Fruit fly (Drosophila melanogaster): Measurements from ENCODE around the gene CG15812.
A peak's percentile ranks its signal among the peaks of the same experiment; 100 is the strongest.

The CG15812 gene

dm6 chr3L:3122688-3123316 is 37.0 kb upstream of the CG15812 start:
- TF ChIP-seq ey (GFP tag; optimal IDR thresholded peaks at IDR 0.05) = no peak
- no peak for TF ChIP-seq CG32264 (GFP tag; optimal IDR thresholded peaks at IDR 0.05)
- TF ChIP-seq fru (GFP tag; optimal IDR thresholded peaks at IDR 0.05) = no peak
- no peak for TF ChIP-seq dmrt93B (GFP tag; optimal IDR thresholded peaks at IDR 0.05)
- no peak for TF ChIP-seq jim (GFP tag; optimal IDR thresholded peaks at IDR 0.05)
- no peak for TF ChIP-seq OdsH (GFP tag; optimal IDR thresholded peaks at IDR 0.05)
- TF ChIP-seq lola (GFP tag; optimal IDR thresholded peaks at IDR 0.05) = no peak
- no peak for TF ChIP-seq sage (GFP tag; optimal IDR thresholded peaks at IDR 0.05)
- no peak for TF ChIP-seq N (GFP tag; optimal IDR thresholded peaks at IDR 0.05)
- no peak for TF ChIP-seq Jra (GFP tag; optimal IDR thresholded peaks at IDR 0.05)
- no peak for TF ChIP-seq dl (GFP tag; optimal IDR thresholded peaks at IDR 0.05; ENCODE audit: insufficient read depth in 1 of 2, partially characterized antibody in 2 of 2)
- TF ChIP-seq Vsx2 (GFP tag; optimal IDR thresholded peaks at IDR 0.05; ENCODE audit: partially characterized antibody) = no peak
- no peak for TF ChIP-seq brk (GFP tag; optimal IDR thresholded peaks at IDR 0.05)
- TF ChIP-seq usp (GFP tag; optimal IDR thresholded peaks at IDR 0.05) = no peak
- no peak for TF ChIP-seq rgr (GFP tag; optimal IDR thresholded peaks at IDR 0.05)
- TF ChIP-seq dsf (GFP tag; optimal IDR thresholded peaks at IDR 0.05; ENCODE audit: borderline replicate concordance) = no peak
- TF ChIP-seq h (GFP tag; optimal IDR thresholded peaks at IDR 0.05) = no peak

- TF ChIP-seq h (GFP tag; optimal IDR thresholded peaks at IDR 0.05) = peak; percentile 4
- TF ChIP-seq Rel (GFP tag; optimal IDR thresholded peaks at IDR 0.05) = no peak
- TF ChIP-seq Rel (tag; optimal IDR thresholded peaks at IDR 0.05) = peak; percentile 1
- TF ChIP-seq Hr78 (GFP tag; optimal IDR thresholded peaks at IDR 0.05) = no peak
- TF ChIP-seq foxo (GFP tag; optimal IDR thresholded peaks at IDR 0.05) = peak in 1 of 2 experiments; percentile 27
- no peak for TF ChIP-seq sage (GFP tag; optimal IDR thresholded peaks at IDR 0.05)
- no peak for TF ChIP-seq CG9705 (GFP tag; optimal IDR thresholded peaks at IDR 0.05)
These were observed 35.3 kb upstream of the CG15812 start for dm6 chr3L:3124519-3124918.

DNA sequence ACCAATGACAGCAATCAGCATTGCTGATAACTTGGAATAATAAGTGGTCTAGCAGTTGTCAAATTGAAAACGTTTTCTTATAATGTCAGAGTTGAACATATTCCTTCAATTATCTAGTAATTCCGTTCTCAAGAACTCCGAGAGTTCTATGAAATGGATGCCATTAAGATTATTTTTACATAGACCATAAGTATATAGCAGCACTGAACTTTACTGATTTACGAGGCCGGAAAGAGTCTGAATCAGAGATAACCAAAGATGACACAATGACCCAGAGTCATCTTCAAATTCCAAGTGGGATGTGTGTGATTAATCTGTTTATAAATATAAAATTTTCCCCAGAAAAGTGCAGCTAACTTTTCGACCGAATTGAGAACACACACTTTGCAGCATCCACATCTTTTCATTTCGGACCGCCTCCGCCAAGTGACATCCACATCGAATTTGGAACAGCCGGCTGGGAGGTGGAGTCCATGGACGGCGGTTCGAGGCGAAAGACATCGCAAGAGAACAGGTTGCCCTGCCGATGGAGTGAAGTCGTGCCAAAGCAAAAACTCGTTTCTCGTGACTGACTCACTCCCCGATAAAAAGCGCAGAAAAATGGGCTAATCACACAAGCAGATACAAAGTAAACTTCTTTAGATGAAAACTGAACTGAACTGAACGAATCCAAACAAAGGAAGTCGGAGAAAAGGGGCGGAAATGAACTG is 34.7 kb upstream of the CG15812 start:
- no peak for TF ChIP-seq CrebA (GFP tag; optimal IDR thresholded peaks at IDR 0.05; ENCODE audit: borderline replicate concordance)
- TF ChIP-seq lola (GFP tag; optimal IDR thresholded peaks at IDR 0.05) = no peak
- TF ChIP-seq Vsx2 (GFP tag; optimal IDR thresholded peaks at IDR 0.05; ENCODE audit: partially characterized antibody) = peak; percentile 62
- TF ChIP-seq N (GFP tag; optimal IDR thresholded peaks at IDR 0.05) = no peak
- peak; percentile 7 for TF ChIP-seq woc (GFP tag; optimal IDR thresholded peaks at IDR 0.05)

DNA sequence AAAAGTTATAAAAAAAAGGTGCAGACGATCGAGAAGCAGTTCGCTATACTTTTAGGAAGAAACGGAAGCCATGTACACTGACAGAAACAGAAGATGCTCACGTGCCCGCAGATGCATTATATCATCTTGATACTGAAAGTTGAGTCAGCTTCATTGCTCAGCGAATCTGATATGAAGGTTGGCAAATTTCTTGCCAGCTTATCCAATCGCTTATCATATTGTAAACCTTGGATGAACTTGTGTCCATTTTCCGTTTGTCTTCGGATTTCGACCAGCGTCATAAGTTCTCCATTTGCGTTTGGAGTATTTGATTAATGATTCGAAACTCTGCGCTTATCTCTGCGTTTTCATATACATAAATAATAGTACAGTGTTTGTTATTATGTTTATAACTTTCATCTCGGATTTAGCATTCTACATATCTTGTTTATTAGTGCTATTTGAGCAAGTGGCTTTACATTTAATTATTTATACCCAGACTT is 34.1 kb upstream of the CG15812 start:
- no peak for TF ChIP-seq Hnf4 (GFP tag; optimal IDR thresholded peaks at IDR 0.05)
- TF ChIP-seq CG32264 (GFP tag; optimal IDR thresholded peaks at IDR 0.05) = no peak
- no peak for TF ChIP-seq sv (GFP tag; optimal IDR thresholded peaks at IDR 0.05)
- TF ChIP-seq psq (GFP tag; optimal IDR thresholded peaks at IDR 0.05) = peak; percentile 25
- no peak for TF ChIP-seq N (GFP tag; optimal IDR thresholded peaks at IDR 0.05)
- TF ChIP-seq Abd-B (GFP tag; optimal IDR thresholded peaks at IDR 0.05) = no peak
- no peak for TF ChIP-seq foxo (GFP tag; optimal IDR thresholded peaks at IDR 0.05)
- TF ChIP-seq CG9705 (GFP tag; optimal IDR thresholded peaks at IDR 0.05) = no peak
- peak; percentile 5 for TF ChIP-seq ey (GFP tag; optimal IDR thresholded peaks at IDR 0.05)
- TF ChIP-seq rgr (GFP tag; optimal IDR thresholded peaks at IDR 0.05) = no peak
- TF ChIP-seq Sp1 (GFP tag; optimal IDR thresholded peaks at IDR 0.05) = no peak
- no peak for TF ChIP-seq h (GFP tag; optimal IDR thresholded peaks at IDR 0.05)
- no peak for TF ChIP-seq sage (GFP tag; optimal IDR thresholded peaks at IDR 0.05)
- TF ChIP-seq Dfd (GFP tag; optimal IDR thresholded peaks at IDR 0.05) = no peak
- no peak for TF ChIP-seq Hr78 (GFP tag; optimal IDR thresholded peaks at IDR 0.05)

DNA sequence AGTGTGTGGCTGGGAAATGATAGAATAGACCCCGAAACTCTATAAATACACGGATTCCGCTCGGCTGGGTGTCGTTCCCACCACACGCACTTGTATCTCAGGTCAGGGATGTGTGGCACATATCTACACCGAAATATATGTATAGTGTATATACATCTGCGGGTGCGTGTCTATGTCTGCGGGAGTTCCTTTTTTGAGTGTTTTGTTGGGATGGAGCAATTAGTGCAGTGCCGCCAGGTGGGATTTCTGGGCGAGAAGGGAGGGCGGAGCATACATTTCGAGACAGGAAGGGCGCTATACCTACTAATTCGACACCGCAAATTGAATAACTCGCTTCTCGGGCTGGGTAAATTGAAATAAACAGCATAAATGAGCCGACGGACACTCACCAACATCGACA is 33.3 kb upstream of the CG15812 start:
- TF ChIP-seq Dif (GFP tag; optimal IDR thresholded peaks at IDR 0.05; ENCODE audit: partially characterized antibody) (no peak), h (GFP tag; optimal IDR thresholded peaks at IDR 0.05) (no peak), pan (optimal IDR thresholded peaks at IDR 0.05) (no peak), HLH106 (tag; optimal IDR thresholded peaks at IDR 0.05) (no peak), OdsH (GFP tag; optimal IDR thresholded peaks at IDR 0.05) (no peak), N (GFP tag; optimal IDR thresholded peaks at IDR 0.05) (no peak), fru (GFP tag; optimal IDR thresholded peaks at IDR 0.05) (no peak), Rel (GFP tag; optimal IDR thresholded peaks at IDR 0.05) (no peak), Rel (tag; optimal IDR thresholded peaks at IDR 0.05) (no peak), Mio (GFP tag; optimal IDR thresholded peaks at IDR 0.05) (no peak), Hnf4 (GFP tag; optimal IDR thresholded peaks at IDR 0.05) (no peak), Jra (GFP tag; optimal IDR thresholded peaks at IDR 0.05) (no peak), brk (GFP tag; optimal IDR thresholded peaks at IDR 0.05) (no peak), CG9705 (GFP tag; optimal IDR thresholded peaks at IDR 0.05) (no peak), Sp1 (GFP tag; optimal IDR thresholded peaks at IDR 0.05) (no peak), CrebA (GFP tag; optimal IDR thresholded peaks at IDR 0.05; ENCODE audit: borderline replicate concordance) (no peak), ey (GFP tag; optimal IDR thresholded peaks at IDR 0.05) (no peak), Abd-B (GFP tag; optimal IDR thresholded peaks at IDR 0.05) (no peak)
